Worm (Caenorhabditis elegans) whole organism, L2 larva: Measurements from ENCODE around the gene bus-8B.

Experiments
- F13H6.1 ChIP-seq: sonication (generic microtip); optimal IDR thresholded peaks from 2 replicates; lab custom pipeline; 2016; ENCODE audit warnings: missing genetic modification characterization, missing compliant biosample characterization
- ZK546.5 ChIP-seq: sonication (generic microtip); optimal IDR thresholded peaks from 2 replicates; lab custom pipeline; 2017; ENCODE audit warnings: missing biosample characterization, missing genetic modification characterization
- aly-2 ChIP-seq: fragments of 150-350 bp; optimal IDR thresholded peaks from 2 replicates; lab custom pipeline; 2014; ENCODE audit warnings: missing biosample characterization, missing genetic modification characterization
- ama-1 ChIP-seq: fragments of 150-350 bp; optimal IDR thresholded peaks from 2 replicates; lab custom pipeline; 2018; ENCODE audit warnings: inconsistent platforms
- ceh-82 ChIP-seq: fragments of 150-350 bp; optimal IDR thresholded peaks from 2 replicates; lab custom pipeline; 2014; ENCODE audit warnings: missing biosample characterization, missing genetic modification characterization
- egl-27 ChIP-seq: sonication (generic microtip); optimal IDR thresholded peaks from 3 replicates; lab custom pipeline; 2017; ENCODE audit warnings: missing biosample characterization, missing genetic modification reagents, missing genetic modification characterization
- fos-1 ChIP-seq: fragments of 150-350 bp; optimal IDR thresholded peaks from 2 replicates; lab custom pipeline; 2014; ENCODE audit warnings: missing biosample characterization, missing genetic modification characterization
- nhr-11 ChIP-seq: fragments of 150-350 bp; optimal IDR thresholded peaks from 2 replicates; lab custom pipeline; 2014; ENCODE audit warnings: missing biosample characterization, missing genetic modification characterization
- nhr-23 ChIP-seq: fragments of 150-350 bp; optimal IDR thresholded peaks from 2 replicates; lab custom pipeline; 2014; ENCODE audit warnings: missing biosample characterization, missing genetic modification reagents, missing genetic modification characterization
- nhr-77 ChIP-seq: fragments of 150-350 bp; optimal IDR thresholded peaks from 2 replicates; lab custom pipeline; 2014; ENCODE audit warnings: missing biosample characterization, missing genetic modification characterization
- sem-4 ChIP-seq: fragments of 150-350 bp; optimal IDR thresholded peaks from 2 replicates; lab custom pipeline; 2014; ENCODE audit warnings: missing biosample characterization, missing genetic modification reagents, missing genetic modification characterization
- snpc-4 ChIP-seq: fragments of 150-350 bp; optimal IDR thresholded peaks from 2 replicates; lab custom pipeline; 2014; ENCODE audit warnings: missing biosample characterization, missing genetic modification characterization
- zag-1 ChIP-seq: fragments of 150-350 bp; optimal IDR thresholded peaks from 2 replicates; lab custom pipeline; 2014; ENCODE audit warnings: missing biosample characterization, missing genetic modification characterization
- ztf-4 ChIP-seq: fragments of 150-350 bp; optimal IDR thresholded peaks from 2 replicates; lab custom pipeline; 2014; ENCODE audit warnings: missing biosample characterization, missing genetic modification characterization

ce11 chrX:5518352-5518751 is 25.2 kb downstream of the bus-8B start:
- TF ChIP-seq F13H6.1 (tag; lab: Kevin White, UChicago) (no peak), fos-1 (tag; lab: Kevin White, UChicago) (no peak), egl-27 (tag; lab: Kevin White, UChicago) (no peak), nhr-11 (tag; lab: Kevin White, UChicago) (no peak), nhr-23 (tag; lab: Kevin White, UChicago) (no peak), ztf-4 (tag; lab: Kevin White, UChicago) (no peak), aly-2 (no peak), nhr-77 (no peak), ZK546.5 (tag; lab: Kevin White, UChicago) (no peak), zag-1 (no peak), ceh-82 (no peak), snpc-4 (tag; lab: Kevin White, UChicago) (no peak), ama-1 (lab: Kevin White, UChicago) (no peak), sem-4 (no peak)
